Worm (Caenorhabditis elegans): ENCODE data around the gene B0034.4.

The B0034.4 gene

ce11 chrII:6000136-6000535 lies 30.8 kb upstream of the B0034.4 start, which contains the start of gene ins-6:
Gene ins-6, plus strand, starts transcription at chrII:6000436.
- TF ChIP-seq unc-62 (GFP tag; optimal IDR thresholded peaks at IDR 0.05) (no peak), lin-11 (tag; optimal IDR thresholded peaks at IDR 0.05) (no peak), dmd-4 (tag; optimal IDR thresholded peaks at IDR 0.05) (no peak), ztf-1 (GFP tag; conservative IDR thresholded peaks at IDR 0.05) (no peak), nhr-77 (tag; optimal IDR thresholded peaks at IDR 0.05) (no peak), ZK546.5 (tag; optimal IDR thresholded peaks at IDR 0.05) (no peak), nhr-129 (tag; optimal IDR thresholded peaks at IDR 0.05) (no peak), peb-1 (tag; optimal IDR thresholded peaks at IDR 0.05) (no peak), R02D3.7 (tag; optimal IDR thresholded peaks at IDR 0.05) (no peak), C34F6.9 (tag; optimal IDR thresholded peaks at IDR 0.05) (no peak)

- no peak for TF ChIP-seq C34F6.9 (tag; optimal IDR thresholded peaks at IDR 0.05)
- TF ChIP-seq ztf-4 (tag; optimal IDR thresholded peaks at IDR 0.05): no peak
- no peak for TF ChIP-seq elt-3 (tag; optimal IDR thresholded peaks at IDR 0.05)
- no peak for TF ChIP-seq sem-4 (tag; optimal IDR thresholded peaks at IDR 0.05)
- no peak for TF ChIP-seq blmp-1 (tag; optimal IDR thresholded peaks at IDR 0.05; ENCODE audit: insufficient read depth)
- no peak for TF ChIP-seq ZK546.5 (tag; optimal IDR thresholded peaks at IDR 0.05)
- TF ChIP-seq snpc-4 (tag; optimal IDR thresholded peaks at IDR 0.05): no peak
- no peak for TF ChIP-seq ceh-82 (tag; optimal IDR thresholded peaks at IDR 0.05)
- TF ChIP-seq alr-1 (tag; optimal IDR thresholded peaks at IDR 0.05): no peak
- TF ChIP-seq mdl-1 (tag; optimal IDR thresholded peaks at IDR 0.05): no peak
- TF ChIP-seq nhr-237 (tag; optimal IDR thresholded peaks at IDR 0.05): no peak
- no peak for TF ChIP-seq nhr-25 (tag; optimal IDR thresholded peaks at IDR 0.05)
- no peak for TF ChIP-seq nhr-21 (tag; optimal IDR thresholded peaks at IDR 0.05)
- no peak for TF ChIP-seq sma-9 (GFP tag; optimal IDR thresholded peaks at IDR 0.05)
- TF ChIP-seq sma-9 (tag; optimal IDR thresholded peaks at IDR 0.05): no peak
- TF ChIP-seq nhr-10 (tag; optimal IDR thresholded peaks at IDR 0.05): no peak
- no peak for TF ChIP-seq ama-1 (optimal IDR thresholded peaks at IDR 0.05)
- TF ChIP-seq lsy-2 (tag; optimal IDR thresholded peaks at IDR 0.05): no peak
- TF ChIP-seq unc-39 (tag; optimal IDR thresholded peaks at IDR 0.05): no peak
Observed at ce11 chrII:5997257-5997656, 27.9 kb upstream of the B0034.4 start, which contains the start of gene ins-5. Gene ins-5, plus strand, starts transcription at chrII:5997557.

ce11 chrII:5996066-5996465 lies 26.7 kb upstream of the B0034.4 start, which contains the start of gene ins-4:
Gene ins-4, plus strand, starts transcription at chrII:5996366.
- TF ChIP-seq blmp-1 (tag; optimal IDR thresholded peaks at IDR 0.05; ENCODE audit: insufficient read depth): no peak
- TF ChIP-seq nhr-129 (tag; optimal IDR thresholded peaks at IDR 0.05): no peak
- no peak for TF ChIP-seq nhr-11 (tag; optimal IDR thresholded peaks at IDR 0.05)
- no peak for TF ChIP-seq C34F6.9 (tag; optimal IDR thresholded peaks at IDR 0.05)
- no peak for TF ChIP-seq Y55F3AM.14 (GFP tag; optimal IDR thresholded peaks at IDR 0.05)
- TF ChIP-seq alr-1 (tag; optimal IDR thresholded peaks at IDR 0.05): no peak
- no peak for TF ChIP-seq unc-55 (GFP tag; optimal IDR thresholded peaks at IDR 0.05)

ce11 chrII:5990668-5991067 lies 21.3 kb upstream of the B0034.4 start, which contains the start of gene ins-3:
Gene ins-3, minus strand, starts transcription at chrII:5990768.
- TF ChIP-seq unc-55 (GFP tag; optimal IDR thresholded peaks at IDR 0.05): no peak
- TF ChIP-seq ceh-82 (tag; optimal IDR thresholded peaks at IDR 0.05): no peak
- no peak for TF ChIP-seq Y55F3AM.14 (GFP tag; optimal IDR thresholded peaks at IDR 0.05)
- TF ChIP-seq fos-1 (tag; optimal IDR thresholded peaks at IDR 0.05): no peak
- TF ChIP-seq lin-39 (tag; optimal IDR thresholded peaks at IDR 0.05): no peak
- no peak for TF ChIP-seq alr-1 (tag; optimal IDR thresholded peaks at IDR 0.05)
- TF ChIP-seq nhr-6 (tag; optimal IDR thresholded peaks at IDR 0.05): no peak
- no peak for TF ChIP-seq R02D3.7 (tag; optimal IDR thresholded peaks at IDR 0.05)
- no peak for TF ChIP-seq nhr-25 (tag; optimal IDR thresholded peaks at IDR 0.05)
- no peak for TF ChIP-seq nhr-237 (tag; optimal IDR thresholded peaks at IDR 0.05)
- no peak for TF ChIP-seq ama-1 (optimal IDR thresholded peaks at IDR 0.05)
- TF ChIP-seq ceh-16 (tag; optimal IDR thresholded peaks at IDR 0.05): no peak
- no peak for TF ChIP-seq ztf-11 (tag; optimal IDR thresholded peaks at IDR 0.05)

- TF ChIP-seq unc-39 (tag; optimal IDR thresholded peaks at IDR 0.05) (no peak), nhr-23 (tag; optimal IDR thresholded peaks at IDR 0.05) (no peak), mbf-1 (tag; optimal IDR thresholded peaks at IDR 0.05) (no peak), C34F6.9 (tag; optimal IDR thresholded peaks at IDR 0.05) (no peak), sma-3 (GFP tag; optimal IDR thresholded peaks at IDR 0.05) (no peak), elt-1 (tag; optimal IDR thresholded peaks at IDR 0.05) (no peak)
Observed at ce11 chrII:5988224-5988623, 18.9 kb upstream of the B0034.4 start, which contains the start of gene ins-2. Gene ins-2, plus strand, starts transcription at chrII:5988524.

All from whole organism, L2 larva.